Worm (Caenorhabditis elegans) whole organism, L1 larva: Measurements from ENCODE around the gene mrpl-4.

ENCODE experiments used
- C04F5.9 ChIP-seq: sonication (generic microtip); optimal IDR thresholded peaks from 2 replicates; lab custom pipeline; 2016; ENCODE audit warnings: missing genetic modification characterization, missing compliant biosample characterization
- C16A3.4 ChIP-seq: fragments of 150-350 bp; optimal IDR thresholded peaks from 2 replicates; lab custom pipeline; 2014; ENCODE audit warnings: missing biosample characterization, missing genetic modification characterization
- C34B4.2 ChIP-seq: sonication (generic microtip); optimal IDR thresholded peaks from 2 replicates; lab custom pipeline; 2017; ENCODE audit warnings: mild to moderate bottlenecking, missing genetic modification characterization, missing compliant biosample characterization
- F16B12.6 ChIP-seq: fragments of 150-350 bp; optimal IDR thresholded peaks from 2 replicates; lab custom pipeline; 2014; ENCODE audit warnings: missing biosample characterization, missing genetic modification characterization
- alr-1 ChIP-seq: fragments of 200-800 bp; sonication (Bioruptor generic); optimal IDR thresholded peaks from 2 replicates; lab custom pipeline; 2018; ENCODE audit warnings: borderline replicate concordance, mild to moderate bottlenecking, missing genetic modification characterization, missing compliant biosample characterization
- aly-2 ChIP-seq: fragments of 150-350 bp; optimal IDR thresholded peaks from 2 replicates; lab custom pipeline; 2014; ENCODE audit warnings: missing biosample characterization, missing genetic modification characterization
- ama-1 ChIP-seq: fragments of 150-350 bp; optimal IDR thresholded peaks from 2 replicates; lab custom pipeline; 2014
- blmp-1 ChIP-seq: fragments of 150-350 bp; optimal IDR thresholded peaks from 2 replicates; lab custom pipeline; 2014; ENCODE audit warnings: missing biosample characterization, missing genetic modification characterization
- ceh-8 ChIP-seq: fragments of 200-800 bp; sonication (Bioruptor generic); optimal IDR thresholded peaks from 2 replicates; lab custom pipeline; 2018; ENCODE audit warnings: mild to moderate bottlenecking, missing genetic modification characterization, moderate library complexity, missing compliant biosample characterization
- ceh-88 ChIP-seq: fragments of 200-800 bp; sonication (Bioruptor generic); IDR thresholded peaks from 2 replicates; pipeline ENCODE4 v1.3.6; 2022; ENCODE audit warnings: missing genetic modification characterization, missing compliant biosample characterization
- efl-1 ChIP-seq, 4 experiments: fragments of 150-350 bp; optimal IDR thresholded peaks in 3 of 4; peaks in 1 of 4; 1 replicate in 1 of 4; 2 replicates in 3 of 4; lab custom pipeline; 2014; ENCODE audit warnings: missing biosample characterization in 2 of 4, missing genetic modification characterization in 2 of 4, missing genetic modification reagents in 2 of 4
- elt-2 ChIP-seq: sonication (generic microtip); optimal IDR thresholded peaks from 2 replicates; lab custom pipeline; 2016; ENCODE audit warnings: missing genetic modification characterization, mild to moderate bottlenecking, inconsistent platforms, missing compliant biosample characterization, missing genetic modification reagents
- ets-5 ChIP-seq: fragments of 200-800 bp; sonication (Bioruptor generic); IDR thresholded peaks from 2 replicates; pipeline ENCODE4 v1.3.6; 2022; ENCODE audit warnings: missing genetic modification characterization, missing compliant biosample characterization
- fkh-8 ChIP-seq: sonication (generic microtip); optimal IDR thresholded peaks from 2 replicates; lab custom pipeline; 2016; ENCODE audit warnings: mild to moderate bottlenecking, missing genetic modification characterization, missing compliant biosample characterization
- irx-1 ChIP-seq: sonication (generic microtip); optimal IDR thresholded peaks from 2 replicates; lab custom pipeline; 2016; ENCODE audit warnings: missing genetic modification characterization, missing compliant biosample characterization
- jun-1 ChIP-seq: fragments of 150-350 bp; optimal IDR thresholded peaks from 2 replicates; lab custom pipeline; 2014; ENCODE audit warnings: missing biosample characterization, missing genetic modification reagents, missing genetic modification characterization
- lin-13 ChIP-seq: fragments of 150-350 bp; optimal IDR thresholded peaks from 2 replicates; lab custom pipeline; 2014; ENCODE audit warnings: missing biosample characterization, missing genetic modification reagents, missing genetic modification characterization
- lin-14 ChIP-seq: fragments of 200-800 bp; sonication (Bioruptor generic); optimal IDR thresholded peaks from 2 replicates; lab custom pipeline; 2018; ENCODE audit warnings: mild to moderate bottlenecking, missing genetic modification characterization, moderate library complexity, missing compliant biosample characterization
- lin-39 ChIP-seq: fragments of 150-350 bp; optimal IDR thresholded peaks from 2 replicates; lab custom pipeline; 2014; ENCODE audit warnings: missing biosample characterization, missing genetic modification reagents, missing genetic modification characterization
- mab-9 ChIP-seq: fragments of 200-800 bp; sonication (Bioruptor generic); IDR thresholded peaks from 2 replicates; pipeline ENCODE4 v1.3.6; 2022; ENCODE audit warnings: missing genetic modification reagents, missing genetic modification characterization, missing compliant biosample characterization
- mdl-1 ChIP-seq, 2 experiments: fragments of 150-350 bp; optimal IDR thresholded peaks; 2 replicates each; lab custom pipeline; 2014 to 2017; ENCODE audit warnings: missing biosample characterization in 2 of 2, missing genetic modification characterization in 2 of 2, inconsistent platforms in 1 of 2
- mep-1 ChIP-seq: fragments of 150-350 bp; optimal IDR thresholded peaks from 2 replicates; lab custom pipeline; 2014; ENCODE audit warnings: missing biosample characterization, missing genetic modification characterization
- nhr-11 ChIP-seq: fragments of 150-350 bp; optimal IDR thresholded peaks from 2 replicates; lab custom pipeline; 2014; ENCODE audit warnings: missing biosample characterization, missing genetic modification characterization
- nhr-19 ChIP-seq: fragments of 200-800 bp; sonication (Bioruptor generic); conservative IDR thresholded peaks from 2 replicates; pipeline ENCODE4 v1.3.6; 2022; ENCODE audit warnings: missing genetic modification characterization, missing compliant biosample characterization
- nhr-20 ChIP-seq: sonication (generic microtip); optimal IDR thresholded peaks from 2 replicates; lab custom pipeline; 2016; ENCODE audit warnings: mild to moderate bottlenecking, missing genetic modification characterization, missing compliant biosample characterization
- nhr-237 ChIP-seq: fragments of 150-350 bp; optimal IDR thresholded peaks from 2 replicates; lab custom pipeline; 2014; ENCODE audit warnings: missing biosample characterization, missing genetic modification characterization
- nhr-28 ChIP-seq: fragments of 150-350 bp; optimal IDR thresholded peaks from 2 replicates; lab custom pipeline; 2014; ENCODE audit warnings: missing biosample characterization, missing genetic modification characterization
- nhr-47 ChIP-seq: sonication (generic microtip); optimal IDR thresholded peaks from 2 replicates; lab custom pipeline; 2016; ENCODE audit warnings: mild to moderate bottlenecking, missing genetic modification characterization, moderate library complexity, missing compliant biosample characterization
- nhr-71 ChIP-seq: sonication (generic microtip); optimal IDR thresholded peaks from 2 replicates; lab custom pipeline; 2016; ENCODE audit warnings: mild to moderate bottlenecking, missing genetic modification characterization, moderate library complexity, missing compliant biosample characterization
- nhr-76 ChIP-seq: sonication (generic microtip); optimal IDR thresholded peaks from 2 replicates; lab custom pipeline; 2017; ENCODE audit warnings: missing biosample characterization, missing genetic modification characterization
- nhr-84 ChIP-seq: sonication (generic microtip); optimal IDR thresholded peaks from 2 replicates; lab custom pipeline; 2017; ENCODE audit warnings: missing biosample characterization, missing genetic modification characterization
- pag-3 ChIP-seq: sonication (generic microtip); optimal IDR thresholded peaks from 2 replicates; lab custom pipeline; 2017; ENCODE audit warnings: missing genetic modification characterization, mild to moderate bottlenecking, missing compliant biosample characterization, antibody characterized with exemption, borderline replicate concordance; ENCODE audit not compliant: insufficient read depth
- pqm-1 ChIP-seq: sonication (generic microtip); optimal IDR thresholded peaks from 3 replicates; lab custom pipeline; 2017; ENCODE audit warnings: missing biosample characterization, missing genetic modification characterization
- skn-1 ChIP-seq: fragments of 150-350 bp; optimal IDR thresholded peaks from 2 replicates; lab custom pipeline; 2014; ENCODE audit warnings: missing biosample characterization, missing genetic modification characterization
- sptf-1 ChIP-seq: fragments of 150-350 bp; optimal IDR thresholded peaks from 2 replicates; lab custom pipeline; 2014; ENCODE audit warnings: missing biosample characterization, missing genetic modification characterization
- swsn-7 ChIP-seq: sonication (generic microtip); optimal IDR thresholded peaks from 2 replicates; lab custom pipeline; 2016; ENCODE audit warnings: missing genetic modification characterization, missing compliant biosample characterization
- tbx-2 ChIP-seq: sonication (generic microtip); optimal IDR thresholded peaks from 2 replicates; lab custom pipeline; 2016; ENCODE audit warnings: missing genetic modification characterization, missing compliant biosample characterization
- tlp-1 ChIP-seq: fragments of 150-350 bp; optimal IDR thresholded peaks from 2 replicates; lab custom pipeline; 2014; ENCODE audit warnings: missing biosample characterization, missing genetic modification characterization
- unc-30 ChIP-seq: sonication (generic microtip); optimal IDR thresholded peaks from 2 replicates; lab custom pipeline; 2017; ENCODE audit warnings: missing biosample characterization, missing genetic modification characterization
- unc-98 ChIP-seq: fragments of 200-800 bp; sonication (Bioruptor generic); IDR thresholded peaks from 2 replicates; pipeline ENCODE4 v1.3.6; 2022; ENCODE audit warnings: missing genetic modification characterization, missing compliant biosample characterization
- zag-1 ChIP-seq: fragments of 150-350 bp; optimal IDR thresholded peaks from 2 replicates; lab custom pipeline; 2014; ENCODE audit warnings: missing biosample characterization, missing genetic modification characterization
- zip-4 ChIP-seq: fragments of 200-800 bp; sonication (Bioruptor generic); optimal IDR thresholded peaks from 2 replicates; lab custom pipeline; 2018; ENCODE audit warnings: mild to moderate bottlenecking, missing genetic modification characterization, moderate library complexity, missing compliant biosample characterization
- ztf-4 ChIP-seq: fragments of 150-350 bp; optimal IDR thresholded peaks from 2 replicates; lab custom pipeline; 2014; ENCODE audit warnings: missing biosample characterization, missing genetic modification characterization

Gene mrpl-4

DNA sequence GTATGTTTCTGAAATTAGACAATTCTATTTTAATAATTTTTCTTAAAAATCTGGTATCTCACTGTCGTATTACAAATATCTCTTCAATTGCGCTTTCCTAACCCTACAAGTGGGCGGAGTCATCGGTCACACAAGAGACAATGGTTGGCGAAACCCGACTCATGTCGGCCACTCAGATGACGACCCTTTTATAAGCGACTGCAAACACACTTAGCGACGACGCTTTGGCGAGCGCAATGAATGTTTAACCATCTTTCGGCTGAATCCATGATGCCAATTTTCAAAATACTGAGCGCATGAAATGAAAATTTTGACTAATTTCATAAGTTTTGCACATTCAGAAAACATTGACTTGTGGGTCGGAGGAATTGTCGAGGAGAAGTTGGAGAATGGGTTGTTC, 33.3 kb downstream of the mrpl-4 start (continued):
- TF ChIP-seq pqm-1 (tag; lab: Kevin White, UChicago) = no peak

DNA sequence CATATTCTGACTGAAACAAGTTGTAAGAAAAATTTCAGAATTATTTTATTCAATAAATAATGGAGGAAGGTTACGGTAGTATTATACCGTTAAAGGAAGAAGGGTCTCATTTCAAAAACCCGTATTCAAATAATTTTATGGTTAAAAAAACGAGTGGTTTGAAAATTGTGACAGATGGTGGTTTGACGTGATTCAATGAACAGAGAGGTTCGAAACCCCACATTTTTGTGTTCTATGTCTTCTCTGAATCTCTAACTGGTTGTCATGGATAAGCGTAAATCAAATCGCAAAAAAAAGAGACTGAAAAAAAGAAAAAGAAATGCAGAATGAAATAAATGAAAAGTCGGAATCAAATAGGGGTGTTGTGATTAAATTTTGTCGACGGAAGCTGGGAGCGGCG, 40.3 kb downstream of the mrpl-4 start, which contains the start of gene ZK994.6:
Gene ZK994.6 (minus strand): TSS at position 101 of the 400 bp plus-strand sequence.
- no peak for TF ChIP-seq alr-1
- TF ChIP-seq unc-30 (tag; lab: Kevin White, UChicago) = no peak
- TF ChIP-seq blmp-1 (tag; lab: Kevin White, UChicago) = no peak
- TF ChIP-seq pag-3 (tag; lab: Kevin White, UChicago) = no peak
- no peak for TF ChIP-seq ceh-8 (GFP tag; lab: Kevin White, UChicago)
- no peak for TF ChIP-seq tbx-2
- no peak for TF ChIP-seq swsn-7 (tag; lab: Kevin White, UChicago)
- TF ChIP-seq efl-1 (optimal IDR thresholded peaks at IDR 0.05; lab: Kevin White, UChicago) = no peak
- TF ChIP-seq efl-1 (GFP tag; optimal IDR thresholded peaks at IDR 0.05 in 1 of 2; lab: Kevin White, UChicago) = peak in 1 of 2 experiments; percentile 5
- no peak for TF ChIP-seq F16B12.6
- TF ChIP-seq nhr-71 = no peak
- TF ChIP-seq tlp-1 (tag; lab: Kevin White, UChicago) = no peak
- TF ChIP-seq C04F5.9 (tag; lab: Kevin White, UChicago) = no peak
- TF ChIP-seq nhr-84 (tag; lab: Kevin White, UChicago) = no peak
- peak; percentile 41 for TF ChIP-seq fkh-8
- no peak for TF ChIP-seq jun-1 (tag; lab: Kevin White, UChicago)

DNA sequence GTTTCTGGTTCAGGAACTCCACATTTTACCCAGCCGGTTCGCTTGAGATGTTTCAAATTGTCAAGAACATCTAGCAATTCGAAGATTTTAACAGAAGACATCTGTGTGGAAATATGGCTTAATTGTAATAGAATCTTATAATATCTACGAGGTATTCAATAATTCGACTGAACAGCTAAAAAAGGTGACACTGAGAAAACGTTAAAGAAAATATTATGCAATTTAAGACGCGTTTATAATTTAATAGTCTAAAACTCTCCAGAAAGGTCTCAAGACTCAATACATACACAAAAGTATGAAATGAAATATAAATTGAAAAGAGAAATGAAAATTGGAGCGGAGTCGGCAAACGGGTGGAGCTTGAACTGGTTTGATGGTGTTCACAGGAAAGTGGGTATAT, 46.3 kb downstream of the mrpl-4 start, which contains the start of gene F45F2.9:
Gene F45F2.9 (minus strand): TSS at position 101 of the 400 bp plus-strand sequence.
- TF ChIP-seq ztf-4 (tag; lab: Kevin White, UChicago) (no peak), zip-4 (GFP tag; lab: Kevin White, UChicago) (no peak), aly-2 (tag; lab: Kevin White, UChicago) (no peak), nhr-76 (tag; lab: Kevin White, UChicago) (no peak)

DNA sequence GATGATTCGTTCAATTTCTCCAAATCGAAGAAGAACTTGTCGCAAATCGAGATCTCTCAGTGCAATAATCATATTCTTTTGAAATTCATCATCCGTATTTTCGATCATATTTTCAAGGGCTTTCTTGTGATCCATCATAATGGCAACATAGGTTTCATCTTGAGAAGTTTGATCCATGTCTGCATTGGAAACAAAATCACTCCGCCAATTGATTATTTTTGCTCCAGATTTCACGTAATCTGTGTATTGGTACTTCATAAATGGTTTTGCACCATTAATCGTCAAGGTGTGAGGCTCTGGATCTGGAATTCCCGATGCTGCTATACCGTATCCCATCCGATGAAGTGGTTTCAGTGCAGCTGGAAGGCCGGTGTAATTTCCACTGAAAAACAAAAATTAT, 49.4 kb downstream of the mrpl-4 start:
- no peak for TF ChIP-seq mep-1 (tag; lab: Kevin White, UChicago)
- no peak for TF ChIP-seq lin-14 (GFP tag; lab: Kevin White, UChicago)
- no peak for TF ChIP-seq skn-1 (tag; lab: Kevin White, UChicago)
- no peak for TF ChIP-seq nhr-28 (tag; lab: Kevin White, UChicago)
- TF ChIP-seq zag-1 (tag; lab: Kevin White, UChicago) = no peak
- no peak for TF ChIP-seq ets-5 (GFP tag; lab: Robert Waterston, UW)
- TF ChIP-seq nhr-237 (tag; lab: Kevin White, UChicago) = no peak
- TF ChIP-seq nhr-19 (GFP tag; lab: Robert Waterston, UW) = no peak

DNA sequence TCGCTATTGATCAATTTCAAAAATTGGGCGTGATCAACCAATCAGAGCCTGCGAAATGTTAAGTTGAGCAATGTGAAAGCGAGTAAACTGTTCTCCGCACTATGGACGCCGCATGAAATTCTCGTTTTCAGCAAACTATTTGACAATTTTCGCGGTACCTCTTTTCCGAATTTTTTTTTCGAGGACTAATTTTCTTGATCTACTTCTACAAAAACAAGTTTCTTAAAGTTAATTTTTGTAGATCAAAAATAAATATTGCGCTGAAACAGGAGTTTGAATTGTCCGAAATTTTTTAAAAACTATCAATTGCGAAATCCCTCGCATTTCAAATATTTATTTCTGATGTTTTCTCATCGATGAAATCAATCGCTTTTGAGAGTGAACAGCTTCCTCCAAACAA, 50.6 kb downstream of the mrpl-4 start:
- TF ChIP-seq efl-1 (optimal IDR thresholded peaks at IDR 0.05; lab: Kevin White, UChicago) = no peak
- TF ChIP-seq efl-1 (GFP tag; optimal IDR thresholded peaks at IDR 0.05 in 1 of 2; lab: Kevin White, UChicago) = peak in 1 of 2 experiments; percentile 14
- no peak for TF ChIP-seq ztf-4 (tag; lab: Kevin White, UChicago)
- TF ChIP-seq unc-98 (GFP tag; lab: Robert Waterston, UW) = no peak
- TF ChIP-seq zip-4 (GFP tag; lab: Kevin White, UChicago) = no peak
- TF ChIP-seq nhr-11 (tag; lab: Kevin White, UChicago) = no peak
- TF ChIP-seq nhr-19 (GFP tag; lab: Robert Waterston, UW) = no peak
- no peak for TF ChIP-seq nhr-47 (tag; lab: Kevin White, UChicago)
- no peak for TF ChIP-seq jun-1 (tag; lab: Kevin White, UChicago)

DNA sequence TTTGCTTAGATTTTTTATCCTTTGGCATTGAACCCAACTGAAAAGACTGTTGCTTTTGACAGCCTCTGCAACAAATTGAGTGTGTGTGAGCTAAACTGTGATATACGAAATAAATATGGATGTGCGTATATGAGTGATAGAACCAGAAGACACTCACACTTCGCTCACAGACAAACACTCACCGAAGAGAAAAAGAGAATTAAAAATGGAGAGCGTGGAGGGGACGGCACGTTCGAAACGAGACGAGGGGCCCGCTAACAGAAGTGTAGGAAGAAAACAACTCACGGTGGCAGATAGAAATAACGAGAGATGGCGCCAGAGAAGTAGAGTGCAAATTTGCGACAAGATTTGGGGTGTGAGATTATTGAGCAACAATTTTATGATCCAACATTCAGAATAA, 51.2 kb downstream of the mrpl-4 start:
- TF ChIP-seq irx-1 (no peak), C16A3.4 (tag; lab: Kevin White, UChicago) (no peak), lin-39 (tag; lab: Kevin White, UChicago) (no peak), C34B4.2 (no peak), zag-1 (tag; lab: Kevin White, UChicago) (no peak), unc-98 (GFP tag; lab: Robert Waterston, UW) (no peak), mdl-1 (tag; optimal IDR thresholded peaks at IDR 0.05; lab: Kevin White, UChicago) (peak in 1 of 2 experiments; percentile 36), ets-5 (GFP tag; lab: Robert Waterston, UW) (no peak), mab-9 (GFP tag; lab: Robert Waterston, UW) (no peak), ceh-88 (GFP tag; lab: Robert Waterston, UW) (no peak), ama-1 (lab: Kevin White, UChicago) (no peak), nhr-47 (tag; lab: Kevin White, UChicago) (no peak), jun-1 (tag; lab: Kevin White, UChicago) (no peak), tbx-2 (no peak), nhr-71 (peak; percentile 32), swsn-7 (tag; lab: Kevin White, UChicago) (peak; percentile 22), nhr-20 (tag; lab: Kevin White, UChicago) (peak; percentile 4), sptf-1 (tag; lab: Kevin White, UChicago) (no peak), lin-13 (GFP tag; lab: Kevin White, UChicago) (no peak), elt-2 (no peak)
